Worm (Caenorhabditis elegans) whole organism, early embryonic: ENCODE measurements around the gene txt-1.

ENCODE experiments used
- B0310.2 ChIP-seq: sonication (generic microtip); optimal IDR thresholded peaks from 2 replicates; lab custom pipeline; 2016; ENCODE audit warnings: mild to moderate bottlenecking, missing genetic modification characterization, missing compliant biosample characterization
- F13C5.2 ChIP-seq: sonication (generic microtip); optimal IDR thresholded peaks from 2 replicates; lab custom pipeline; 2017; ENCODE audit warnings: mild to moderate bottlenecking, missing genetic modification characterization, inconsistent platforms, missing compliant biosample characterization
- aly-1 ChIP-seq: sonication (generic microtip); optimal IDR thresholded peaks from 2 replicates; lab custom pipeline; 2016; ENCODE audit warnings: missing genetic modification characterization, missing compliant biosample characterization
- ama-1 ChIP-seq: fragments of 150-350 bp; optimal IDR thresholded peaks from 2 replicates; lab custom pipeline; 2014
- ceh-13 ChIP-seq: fragments of 200-800 bp; sonication (Bioruptor generic); optimal IDR thresholded peaks from 2 replicates; lab custom pipeline; 2018; ENCODE audit warnings: mild to moderate bottlenecking, missing genetic modification characterization, missing compliant biosample characterization
- ceh-36 ChIP-seq: sonication (generic microtip); optimal IDR thresholded peaks from 2 replicates; lab custom pipeline; 2016; ENCODE audit warnings: missing genetic modification characterization, inconsistent platforms, missing compliant biosample characterization
- ets-7 ChIP-seq: sonication (generic microtip); optimal IDR thresholded peaks from 2 replicates; lab custom pipeline; 2016; ENCODE audit warnings: missing genotype, missing genetic modification characterization, missing compliant biosample characterization
- flt-1 ChIP-seq: fragments of 200-800 bp; sonication (Bioruptor generic); IDR thresholded peaks from 2 replicates; pipeline ENCODE4 v1.3.6; 2022; ENCODE audit warnings: missing genetic modification characterization, missing compliant biosample characterization
- hmbx-1 ChIP-seq: sonication (generic microtip); optimal IDR thresholded peaks from 2 replicates; lab custom pipeline; 2016; ENCODE audit warnings: mild to moderate bottlenecking, missing genetic modification characterization, missing compliant biosample characterization
- hmg-4 ChIP-seq: fragments of 200-800 bp; sonication (Bioruptor generic); optimal IDR thresholded peaks from 2 replicates; lab custom pipeline; 2018; ENCODE audit warnings: mild to moderate bottlenecking, missing genetic modification characterization, missing compliant biosample characterization
- hnd-1 ChIP-seq: sonication (generic microtip); optimal IDR thresholded peaks from 2 replicates; lab custom pipeline; 2016; ENCODE audit warnings: missing genetic modification characterization, missing compliant biosample characterization
- pes-1 ChIP-seq: fragments of 200-800 bp; sonication (Bioruptor generic); IDR thresholded peaks from 2 replicates; pipeline ENCODE4 v1.3.6; 2022; ENCODE audit warnings: missing genetic modification reagents, missing genetic modification characterization, missing compliant biosample characterization
- scrt-1 ChIP-seq: fragments of 200-800 bp; sonication (Bioruptor generic); IDR thresholded peaks from 2 replicates; pipeline ENCODE4 v1.3.6; 2022; ENCODE audit warnings: missing genetic modification characterization, missing compliant biosample characterization
- sea-1 ChIP-seq: fragments of 200-800 bp; sonication (Bioruptor generic); conservative IDR thresholded peaks from 2 replicates; pipeline ENCODE4 v1.3.6; 2022; ENCODE audit warnings: missing genetic modification characterization, missing compliant biosample characterization
- tbx-11 ChIP-seq: fragments of 200-800 bp; sonication (Bioruptor generic); IDR thresholded peaks from 2 replicates; pipeline ENCODE4 v1.3.6; 2022; ENCODE audit warnings: missing genetic modification characterization, missing compliant biosample characterization
- tbx-37 ChIP-seq: fragments of 200-800 bp; sonication (Bioruptor generic); conservative IDR thresholded peaks from 2 replicates; pipeline ENCODE4 v1.3.6; 2022; ENCODE audit warnings: missing genetic modification reagents, missing genetic modification characterization, missing compliant biosample characterization
- tra-4 ChIP-seq: sonication (generic microtip); optimal IDR thresholded peaks from 2 replicates; lab custom pipeline; 2017; ENCODE audit warnings: missing genetic modification characterization, missing compliant biosample characterization

The txt-1 gene

ce11 chrII:151495-151894 lies 45.5 kb downstream of the txt-1 start:
- TF ChIP-seq F13C5.2 (no peak), flt-1 (GFP tag; lab: Robert Waterston, UW) (no peak)

DNA sequence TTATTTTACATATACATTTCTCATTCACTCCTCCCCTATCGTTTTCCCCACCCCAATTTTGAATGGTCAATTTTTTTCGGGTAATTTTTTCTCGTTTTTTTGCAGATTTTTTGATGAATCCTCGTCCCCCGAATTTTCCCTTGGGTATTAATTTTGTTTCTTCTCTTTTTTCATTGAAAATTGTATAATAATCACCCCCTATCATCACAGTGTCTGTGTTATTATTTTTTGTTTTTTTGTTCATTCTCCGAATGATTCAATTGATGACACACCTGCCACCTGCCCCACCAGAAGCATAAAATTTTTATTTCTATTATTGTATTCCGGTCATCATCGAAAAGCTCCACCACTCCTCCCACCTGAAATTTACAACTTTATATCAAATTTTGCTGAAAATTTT lies 46.3 kb downstream of the txt-1 start, which contains the start of gene T25D3.3:
Gene T25D3.3 (plus strand): TSS at position 301 of the 400 bp plus-strand sequence.
- no peak for TF ChIP-seq ama-1 (lab: Kevin White, UChicago)
- TF ChIP-seq pes-1 (GFP tag; lab: Robert Waterston, UW) = no peak
- TF ChIP-seq flt-1 (GFP tag; lab: Robert Waterston, UW) = no peak
- no peak for TF ChIP-seq B0310.2
- TF ChIP-seq sea-1 (GFP tag; lab: Robert Waterston, UW) = no peak
- no peak for TF ChIP-seq tra-4 (tag; lab: Kevin White, UChicago)
- no peak for TF ChIP-seq hmbx-1 (tag; lab: Kevin White, UChicago)
- TF ChIP-seq ets-7 (tag; lab: Kevin White, UChicago) = no peak
- TF ChIP-seq hnd-1 (tag; lab: Kevin White, UChicago) = no peak
- TF ChIP-seq tbx-11 = no peak
- no peak for TF ChIP-seq tbx-37 (GFP tag; lab: Robert Waterston, UW)
- no peak for TF ChIP-seq scrt-1
- no peak for TF ChIP-seq F13C5.2
- TF ChIP-seq ceh-13 (GFP tag; lab: Kevin White, UChicago) = no peak
- no peak for TF ChIP-seq hmg-4 (GFP tag; lab: Kevin White, UChicago)
- TF ChIP-seq aly-1 = no peak
- TF ChIP-seq ceh-36 (tag; lab: Kevin White, UChicago) = no peak

DNA sequence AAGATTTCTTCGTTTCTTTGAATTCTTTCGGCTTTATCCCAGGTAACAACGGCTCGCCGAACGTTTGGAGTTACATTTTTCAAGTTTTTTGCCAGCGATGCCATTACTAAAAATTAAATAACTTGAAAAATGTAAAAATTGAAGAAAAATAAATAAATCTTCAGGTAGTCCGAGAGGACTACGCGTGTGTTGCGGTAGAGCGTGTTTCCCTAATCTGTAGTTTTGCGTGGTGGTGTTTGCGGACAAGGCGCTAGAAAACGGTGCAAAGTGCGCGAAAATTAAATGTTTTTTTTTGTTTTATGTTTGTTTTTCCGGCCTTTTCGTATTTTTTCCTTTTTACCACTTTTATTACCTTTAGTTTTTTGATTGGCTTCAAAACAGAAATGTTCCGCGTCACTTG lies 49.9 kb downstream of the txt-1 start, which contains the start of gene mrpl-28:
Gene mrpl-28 (minus strand): TSS at position 106 of the 400 bp plus-strand sequence.
- TF ChIP-seq sea-1 (GFP tag; lab: Robert Waterston, UW) (0 out of 2 replicates have a peak, but pooled peaks have one; percentile 42), aly-1 (no peak), ceh-36 (tag; lab: Kevin White, UChicago) (no peak), tbx-11 (no peak), hmbx-1 (tag; lab: Kevin White, UChicago) (no peak), scrt-1 (0 out of 2 replicates have a peak, but pooled peaks have one; percentile 15), F13C5.2 (peak; percentile 66), hmg-4 (GFP tag; lab: Kevin White, UChicago) (no peak), hnd-1 (tag; lab: Kevin White, UChicago) (no peak), ama-1 (lab: Kevin White, UChicago) (no peak), flt-1 (GFP tag; lab: Robert Waterston, UW) (no peak)
